Worm (Caenorhabditis elegans): ENCODE data around the gene bbs-4.

Gene bbs-4

ce11 chrIII:9612097-9612496, at the start of gene bbs-4:
Gene bbs-4 (minus strand): TSS chrIII:9612197.
- TF ChIP-seq flt-1 (GFP tag; IDR thresholded peaks at IDR 0.05) (no peak), tab-1 (GFP tag; IDR thresholded peaks at IDR 0.05) (no peak), klf-2 (GFP tag; conservative IDR thresholded peaks at IDR 0.05) (no peak), med-1 (GFP tag; optimal IDR thresholded peaks at IDR 0.05; ENCODE audit: insufficient read depth) (no peak), ref-1 (GFP tag; conservative IDR thresholded peaks at IDR 0.05) (no peak)

- TF ChIP-seq klf-2 (GFP tag; conservative IDR thresholded peaks at IDR 0.05), result no peak
- no peak for TF ChIP-seq ztf-23 (GFP tag; IDR thresholded peaks at IDR 0.05)
These were observed 49.1 kb upstream of the bbs-4 start for ce11 chrIII:9661119-9661518.

ce11 chrIII:9658569-9658968, 46.6 kb upstream of the bbs-4 start:
- TF ChIP-seq tab-1 (GFP tag; IDR thresholded peaks at IDR 0.05) (no peak), med-1 (GFP tag; optimal IDR thresholded peaks at IDR 0.05; ENCODE audit: insufficient read depth) (no peak), klf-2 (GFP tag; conservative IDR thresholded peaks at IDR 0.05) (no peak), ztf-23 (GFP tag; IDR thresholded peaks at IDR 0.05) (no peak), ztf-29 (GFP tag; IDR thresholded peaks at IDR 0.05) (no peak), T22C8.4 (GFP tag; IDR thresholded peaks at IDR 0.05) (no peak), flt-1 (GFP tag; IDR thresholded peaks at IDR 0.05) (no peak), cog-1 (tag; optimal IDR thresholded peaks at IDR 0.05) (no peak), ref-1 (GFP tag; conservative IDR thresholded peaks at IDR 0.05) (no peak)

ce11 chrIII:9655802-9656201, 43.8 kb upstream of the bbs-4 start, which contains the start of gene C15H7.4:
Gene C15H7.4 (minus strand): TSS chrIII:9655902.
- TF ChIP-seq tab-1 (GFP tag; IDR thresholded peaks at IDR 0.05), result no peak
- no peak for TF ChIP-seq klf-2 (GFP tag; conservative IDR thresholded peaks at IDR 0.05)
- no peak for TF ChIP-seq med-1 (GFP tag; optimal IDR thresholded peaks at IDR 0.05; ENCODE audit: insufficient read depth)
- no peak for TF ChIP-seq ztf-29 (GFP tag; IDR thresholded peaks at IDR 0.05)
- TF ChIP-seq ztf-23 (GFP tag; IDR thresholded peaks at IDR 0.05), result no peak
- TF ChIP-seq flt-1 (GFP tag; IDR thresholded peaks at IDR 0.05), result no peak
- TF ChIP-seq ref-1 (GFP tag; conservative IDR thresholded peaks at IDR 0.05), result no peak
- TF ChIP-seq cog-1 (tag; optimal IDR thresholded peaks at IDR 0.05), result no peak
- no peak for TF ChIP-seq T22C8.4 (GFP tag; IDR thresholded peaks at IDR 0.05)

ce11 chrIII:9651871-9652270, 39.9 kb upstream of the bbs-4 start, which contains the start of gene C15H7.3:
Gene C15H7.3 (minus strand): TSS chrIII:9651971.
- TF ChIP-seq klf-2 (GFP tag; conservative IDR thresholded peaks at IDR 0.05), result no peak
- no peak for TF ChIP-seq T22C8.4 (GFP tag; IDR thresholded peaks at IDR 0.05)
- TF ChIP-seq ref-1 (GFP tag; conservative IDR thresholded peaks at IDR 0.05), result no peak
- no peak for TF ChIP-seq flt-1 (GFP tag; IDR thresholded peaks at IDR 0.05)

- TF ChIP-seq ztf-23 (GFP tag; IDR thresholded peaks at IDR 0.05) (no peak), cog-1 (tag; optimal IDR thresholded peaks at IDR 0.05) (no peak), klf-2 (GFP tag; conservative IDR thresholded peaks at IDR 0.05) (no peak), T22C8.4 (GFP tag; IDR thresholded peaks at IDR 0.05) (no peak), flt-1 (GFP tag; IDR thresholded peaks at IDR 0.05) (no peak)
These were observed 34.5 kb upstream of the bbs-4 start for ce11 chrIII:9646440-9647021.

- TF ChIP-seq ztf-29 (GFP tag; IDR thresholded peaks at IDR 0.05) (no peak), med-1 (GFP tag; optimal IDR thresholded peaks at IDR 0.05; ENCODE audit: insufficient read depth) (no peak), ref-1 (GFP tag; conservative IDR thresholded peaks at IDR 0.05) (no peak), T22C8.4 (GFP tag; IDR thresholded peaks at IDR 0.05) (no peak), klf-2 (GFP tag; conservative IDR thresholded peaks at IDR 0.05) (no peak), ztf-23 (GFP tag; IDR thresholded peaks at IDR 0.05) (no peak), flt-1 (GFP tag; IDR thresholded peaks at IDR 0.05) (no peak), cog-1 (tag; optimal IDR thresholded peaks at IDR 0.05) (no peak), tab-1 (GFP tag; IDR thresholded peaks at IDR 0.05) (no peak)
These were observed 33.1 kb upstream of the bbs-4 start for ce11 chrIII:9645099-9645498.

ce11 chrIII:9642110-9642509, 30.1 kb upstream of the bbs-4 start:
- TF ChIP-seq ztf-29 (GFP tag; IDR thresholded peaks at IDR 0.05) (no peak), tab-1 (GFP tag; IDR thresholded peaks at IDR 0.05) (no peak), med-1 (GFP tag; optimal IDR thresholded peaks at IDR 0.05; ENCODE audit: insufficient read depth) (no peak), ztf-23 (GFP tag; IDR thresholded peaks at IDR 0.05) (no peak), ref-1 (GFP tag; conservative IDR thresholded peaks at IDR 0.05) (no peak), cog-1 (tag; optimal IDR thresholded peaks at IDR 0.05) (no peak), klf-2 (GFP tag; conservative IDR thresholded peaks at IDR 0.05) (no peak), flt-1 (GFP tag; IDR thresholded peaks at IDR 0.05) (no peak), T22C8.4 (GFP tag; IDR thresholded peaks at IDR 0.05) (no peak)

- TF ChIP-seq klf-2 (GFP tag; conservative IDR thresholded peaks at IDR 0.05), result no peak
- no peak for TF ChIP-seq tab-1 (GFP tag; IDR thresholded peaks at IDR 0.05)
- TF ChIP-seq ztf-29 (GFP tag; IDR thresholded peaks at IDR 0.05), result no peak
- TF ChIP-seq cog-1 (tag; optimal IDR thresholded peaks at IDR 0.05), result no peak
- TF ChIP-seq ztf-23 (GFP tag; IDR thresholded peaks at IDR 0.05), result no peak
- TF ChIP-seq T22C8.4 (GFP tag; IDR thresholded peaks at IDR 0.05), result no peak
- TF ChIP-seq flt-1 (GFP tag; IDR thresholded peaks at IDR 0.05), result no peak
- TF ChIP-seq med-1 (GFP tag; optimal IDR thresholded peaks at IDR 0.05; ENCODE audit: insufficient read depth), result no peak
- no peak for TF ChIP-seq ref-1 (GFP tag; conservative IDR thresholded peaks at IDR 0.05)
These were observed 27.5 kb upstream of the bbs-4 start for ce11 chrIII:9639281-9640050.

- TF ChIP-seq ref-1 (GFP tag; conservative IDR thresholded peaks at IDR 0.05) (no peak), flt-1 (GFP tag; IDR thresholded peaks at IDR 0.05) (no peak), ztf-29 (GFP tag; IDR thresholded peaks at IDR 0.05) (no peak), med-1 (GFP tag; optimal IDR thresholded peaks at IDR 0.05; ENCODE audit: insufficient read depth) (no peak), cog-1 (tag; optimal IDR thresholded peaks at IDR 0.05) (no peak), ztf-23 (GFP tag; IDR thresholded peaks at IDR 0.05) (no peak), tab-1 (GFP tag; IDR thresholded peaks at IDR 0.05) (no peak), T22C8.4 (GFP tag; IDR thresholded peaks at IDR 0.05) (no peak), klf-2 (GFP tag; conservative IDR thresholded peaks at IDR 0.05) (no peak)
These were observed 26.3 kb upstream of the bbs-4 start for ce11 chrIII:9638159-9638754.
